Fruit fly (Drosophila melanogaster): ENCODE data around the gene CG3698.

Gene CG3698

DNA sequence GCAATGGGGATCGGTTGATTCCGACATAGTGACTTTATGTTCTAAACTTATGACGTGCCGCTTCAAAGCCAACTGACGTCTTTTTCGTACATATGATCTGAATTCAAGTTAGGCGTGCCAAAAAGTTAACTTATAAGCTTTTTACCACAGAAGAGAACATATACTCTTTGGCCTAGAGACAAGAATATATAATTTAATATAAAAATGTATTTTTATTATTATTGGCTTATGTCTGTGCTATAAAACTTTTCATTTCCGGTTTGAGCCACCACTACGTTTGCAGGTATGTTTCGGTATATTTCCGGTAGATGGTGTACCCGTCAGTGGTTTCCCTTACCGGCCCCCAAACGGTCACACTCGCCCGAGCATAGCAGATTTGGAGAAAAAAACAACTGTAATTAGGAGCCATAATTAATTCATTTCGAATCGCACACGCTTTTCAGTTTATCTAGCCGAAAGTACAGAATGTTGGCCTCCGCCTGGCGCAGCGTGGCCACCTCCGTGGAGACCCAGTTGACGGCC lies at the start of gene CG3698, which contains the start of gene tzn (continued):
- TF ChIP-seq CG17912 (GFP tag; optimal IDR thresholded peaks at IDR 0.05), result peak; percentile 98
- peak; percentile 81 for TF ChIP-seq ssp (GFP tag; IDR thresholded peaks at IDR 0.05)
- TF ChIP-seq psq (GFP tag; optimal IDR thresholded peaks at IDR 0.05), result peak; percentile 87
- peak; percentile 97 for TF ChIP-seq Rfx (GFP tag; IDR thresholded peaks at IDR 0.05)
- TF ChIP-seq CG7372 (GFP tag; IDR thresholded peaks at IDR 0.05), result peak; percentile 94
- TF ChIP-seq CG32532 (GFP tag; IDR thresholded peaks at IDR 0.05), result peak; percentile 96
- TF ChIP-seq ro (GFP tag; IDR thresholded peaks at IDR 0.05), result peak; percentile 75
- peak; percentile 60 for TF ChIP-seq run (tag; optimal IDR thresholded peaks at IDR 0.05)
- peak in 1 of 2 experiments; percentile 75 for TF ChIP-seq Pdp1 (GFP tag; optimal IDR thresholded peaks at IDR 0.05)
- TF ChIP-seq Eip74EF (GFP tag; optimal IDR thresholded peaks at IDR 0.05), result no peak
- TF ChIP-seq CG8924 (tag; optimal IDR thresholded peaks at IDR 0.05), result peak; percentile 78
- TF ChIP-seq CG17385 (GFP tag; optimal IDR thresholded peaks at IDR 0.05), result peak; percentile 89
- TF ChIP-seq CG34422 (GFP tag; IDR thresholded peaks at IDR 0.05), result peak; percentile 95
- peak; percentile 84 for TF ChIP-seq grau (tag; optimal IDR thresholded peaks at IDR 0.05)
- 0 out of 2 replicates have a peak, but pooled peaks have one; percentile 7 for TF ChIP-seq CG42726 (GFP tag; IDR thresholded peaks at IDR 0.05; ENCODE audit: partially characterized antibody)
- TF ChIP-seq hkb (optimal IDR thresholded peaks at IDR 0.05), result no peak
- peak; percentile 93 for TF ChIP-seq hkb (GFP tag; IDR thresholded peaks at IDR 0.05)
- peak; percentile 97 for TF ChIP-seq chm (GFP tag; IDR thresholded peaks at IDR 0.05)
- TF ChIP-seq Rx (GFP tag; IDR thresholded peaks at IDR 0.05), result peak; percentile 94
- TF ChIP-seq CG11696 (GFP tag; IDR thresholded peaks at IDR 0.05), result peak; percentile 72
- peak; percentile 94 for TF ChIP-seq CG1603 (tag; optimal IDR thresholded peaks at IDR 0.05)
- TF ChIP-seq fu2 (GFP tag; optimal IDR thresholded peaks at IDR 0.05), result peak; percentile 70
- TF ChIP-seq phol (tag; optimal IDR thresholded peaks at IDR 0.05), result peak; percentile 94
- peak; percentile 80 for TF ChIP-seq CG9215 (GFP tag; IDR thresholded peaks at IDR 0.05)
- TF ChIP-seq chinmo (GFP tag; IDR thresholded peaks at IDR 0.05; ENCODE audit: partially characterized antibody), result no peak
- TF ChIP-seq CG31365 (tag; optimal IDR thresholded peaks at IDR 0.05), result peak; percentile 83
- peak; percentile 94 for TF ChIP-seq HmgZ (tag; optimal IDR thresholded peaks at IDR 0.05)
- peak; percentile 79 for TF ChIP-seq CG12236 (GFP tag; optimal IDR thresholded peaks at IDR 0.05)
- peak; percentile 92 for TF ChIP-seq CG32772 (GFP tag; IDR thresholded peaks at IDR 0.05)
- peak; percentile 93 for TF ChIP-seq unpg (GFP tag; optimal IDR thresholded peaks at IDR 0.05)
- no peak for TF ChIP-seq CG17568 (GFP tag; optimal IDR thresholded peaks at IDR 0.05)
- TF ChIP-seq Hsf (GFP tag; optimal IDR thresholded peaks at IDR 0.05), result peak; percentile 89
- TF ChIP-seq Blimp-1 (GFP tag; optimal IDR thresholded peaks at IDR 0.05), result no peak
- TF ChIP-seq kah (GFP tag; optimal IDR thresholded peaks at IDR 0.05), result peak; percentile 74
- TF ChIP-seq CG4854 (GFP tag; optimal IDR thresholded peaks at IDR 0.05), result peak; percentile 89
- no peak for TF ChIP-seq Trl (optimal IDR thresholded peaks at IDR 0.05)
- TF ChIP-seq Trl (GFP tag; optimal IDR thresholded peaks at IDR 0.05), result peak; percentile 90
- peak; percentile 75 for TF ChIP-seq wor (GFP tag; IDR thresholded peaks at IDR 0.05)
- peak; percentile 96 for TF ChIP-seq CG9817 (tag; optimal IDR thresholded peaks at IDR 0.05)
- peak; percentile 72 for TF ChIP-seq Sry-β (GFP tag; optimal IDR thresholded peaks at IDR 0.05)
- TF ChIP-seq Myb (GFP tag; optimal IDR thresholded peaks at IDR 0.05), result peak; percentile 78
- TF ChIP-seq CG8359 (GFP tag; optimal IDR thresholded peaks at IDR 0.05; ENCODE audit: borderline replicate concordance), result peak; percentile 90
- peak; percentile 95 for TF ChIP-seq CG17328 (GFP tag; IDR thresholded peaks at IDR 0.05)
- TF ChIP-seq Chrac-16 (GFP tag; optimal IDR thresholded peaks at IDR 0.05), result peak; percentile 77
- peak; percentile 90 for TF ChIP-seq Mrtf (GFP tag; IDR thresholded peaks at IDR 0.05)
- peak; percentile 86 for TF ChIP-seq CG6272 (GFP tag; IDR thresholded peaks at IDR 0.05)
- no peak for TF ChIP-seq pros (GFP tag; optimal IDR thresholded peaks at IDR 0.05)
- peak; percentile 98 for TF ChIP-seq bcd (GFP tag; optimal IDR thresholded peaks at IDR 0.05)
- TF ChIP-seq sr (GFP tag; IDR thresholded peaks at IDR 0.05), result peak; percentile 88
- TF ChIP-seq Tbp (GFP tag; optimal IDR thresholded peaks at IDR 0.05), result no peak
- peak; percentile 91 for TF ChIP-seq CG10543 (GFP tag; optimal IDR thresholded peaks at IDR 0.05)

Measured in whole organism, embryonic.